Fruit fly (Drosophila melanogaster) whole organism, embryonic: ENCODE measurements around the gene CG5882.
A peak's percentile ranks its signal among the peaks of the same experiment; 100 is the strongest.

Experiments used
- ATbp ChIP-seq: fragments of 200-800 bp; sonication (Bioruptor generic); optimal IDR thresholded peaks from 2 replicates; lab custom pipeline; 2017; ENCODE audit warnings: missing biosample characterization, mild to moderate bottlenecking, missing genetic modification characterization, missing genetic modification reagents
- Aef1 ChIP-seq: fragments of 200-800 bp; sonication (Bioruptor generic); IDR thresholded peaks from 3 replicates; pipeline ENCODE4 v1.3.6; 2022; ENCODE audit warnings: missing biosample characterization, missing genetic modification characterization
- Antp ChIP-seq: fragments of 200-800 bp; sonication (Bioruptor generic); optimal IDR thresholded peaks from 3 replicates; lab custom pipeline; 2016; ENCODE audit warnings: missing biosample characterization, missing genetic modification characterization
- Bgb ChIP-seq: fragments of 200-800 bp; sonication (Bioruptor generic); IDR thresholded peaks from 2 replicates; pipeline ENCODE4 v1.3.6; 2022; ENCODE audit warnings: missing biosample characterization, missing genetic modification characterization; ENCODE audit not compliant: partially characterized antibody
- CG10321 ChIP-seq: fragments of 200-800 bp; sonication (Bioruptor generic); IDR thresholded peaks from 2 replicates; pipeline ENCODE4 v1.3.6; 2022; ENCODE audit warnings: missing biosample characterization, missing genetic modification characterization
- CG12155 ChIP-seq: fragments of 200-800 bp; sonication (Bioruptor generic); optimal IDR thresholded peaks from 3 replicates; lab custom pipeline; 2016; ENCODE audit warnings: missing biosample characterization, missing genetic modification characterization
- CG12744 ChIP-seq: fragments of 200-800 bp; sonication (Bioruptor generic); optimal IDR thresholded peaks from 2 replicates; lab custom pipeline; 2016; ENCODE audit warnings: missing biosample characterization, missing genetic modification characterization
- CG12942 ChIP-seq: fragments of 200-800 bp; sonication (Bioruptor generic); optimal IDR thresholded peaks from 3 replicates; lab custom pipeline; 2016; ENCODE audit warnings: missing biosample characterization, missing genetic modification characterization
- CG13424 ChIP-seq: fragments of 200-800 bp; sonication (Bioruptor generic); optimal IDR thresholded peaks from 2 replicates; lab custom pipeline; 2019; ENCODE audit warnings: missing biosample characterization, mild to moderate bottlenecking, missing genetic modification characterization, moderate library complexity
- CG15269 ChIP-seq: fragments of 200-800 bp; sonication (Bioruptor generic); optimal IDR thresholded peaks from 2 replicates; lab custom pipeline; 2018; ENCODE audit warnings: missing biosample characterization, mild to moderate bottlenecking, missing genetic modification characterization, moderate library complexity
- CG1602 ChIP-seq: fragments of 200-800 bp; sonication (Bioruptor generic); optimal IDR thresholded peaks from 3 replicates; lab custom pipeline; 2016; ENCODE audit warnings: missing biosample characterization, missing genetic modification characterization
- CG16813 ChIP-seq: fragments of 200-800 bp; sonication (Bioruptor generic); IDR thresholded peaks from 3 replicates; pipeline ENCODE4 v1.3.6; 2022; ENCODE audit warnings: missing biosample characterization, missing genetic modification characterization; ENCODE audit not compliant: partially characterized antibody
- CG17186 ChIP-seq: fragments of 200-800 bp; sonication (Bioruptor generic); optimal IDR thresholded peaks from 3 replicates; lab custom pipeline; 2017; ENCODE audit warnings: missing biosample characterization, missing genetic modification reagents, missing genetic modification characterization
- CG17361 ChIP-seq: fragments of 200-800 bp; sonication (Bioruptor generic); IDR thresholded peaks from 3 replicates; pipeline ENCODE4 v1.3.6; 2022; ENCODE audit warnings: missing biosample characterization, missing genetic modification characterization
- CG2202 ChIP-seq: fragments of 200-800 bp; sonication (Bioruptor generic); optimal IDR thresholded peaks from 2 replicates; lab custom pipeline; 2018; ENCODE audit warnings: missing biosample characterization, mild to moderate bottlenecking, missing genetic modification characterization
- CG2875 ChIP-seq: fragments of 200-800 bp; sonication (Bioruptor generic); optimal IDR thresholded peaks from 2 replicates; lab custom pipeline; 2017; ENCODE audit warnings: missing biosample characterization, mild to moderate bottlenecking, missing genetic modification characterization, missing genetic modification reagents
- CG30020 ChIP-seq: fragments of 200-800 bp; optimal IDR thresholded peaks from 2 replicates; lab custom pipeline; 2019; ENCODE audit warnings: missing biosample characterization, mild to moderate bottlenecking, missing genetic modification characterization, moderate library complexity
- CG33213 ChIP-seq: fragments of 200-800 bp; sonication (Bioruptor generic); optimal IDR thresholded peaks from 3 replicates; lab custom pipeline; 2016; ENCODE audit warnings: missing biosample characterization, missing genetic modification characterization
- CG4854 ChIP-seq: fragments of 200-800 bp; sonication (Bioruptor generic); optimal IDR thresholded peaks from 2 replicates; lab custom pipeline; 2016; ENCODE audit warnings: missing biosample characterization, missing genetic modification characterization, inconsistent platforms
- CG6689 ChIP-seq: fragments of 200-800 bp; sonication (Bioruptor generic); IDR thresholded peaks from 2 replicates; pipeline ENCODE4 v1.3.6; 2022; ENCODE audit warnings: missing biosample characterization, missing genetic modification characterization
- CG6765 ChIP-seq: fragments of 200-800 bp; sonication (Bioruptor generic); optimal IDR thresholded peaks from 3 replicates; lab custom pipeline; 2017; ENCODE audit warnings: missing biosample characterization, mild to moderate bottlenecking, missing genetic modification characterization
- CG7556 ChIP-seq: fragments of 200-800 bp; sonication (Bioruptor generic); optimal IDR thresholded peaks from 2 replicates; lab custom pipeline; 2017; ENCODE audit warnings: missing biosample characterization, mild to moderate bottlenecking, missing genetic modification characterization
- CG7745 ChIP-seq: fragments of 200-800 bp; sonication (Bioruptor generic); optimal IDR thresholded peaks from 2 replicates; lab custom pipeline; 2018; ENCODE audit warnings: missing biosample characterization, mild to moderate bottlenecking, missing genetic modification characterization, moderate library complexity
- CG8924 ChIP-seq: fragments of 200-800 bp; optimal IDR thresholded peaks from 3 replicates; lab custom pipeline; 2019; ENCODE audit warnings: missing biosample characterization, mild to moderate bottlenecking, missing genetic modification characterization, moderate library complexity
- CrebB ChIP-seq: fragments of 200-800 bp; sonication (Bioruptor generic); optimal IDR thresholded peaks from 3 replicates; lab custom pipeline; 2018; ENCODE audit warnings: missing biosample characterization, mild to moderate bottlenecking, missing genetic modification characterization
- Drgx ChIP-seq: fragments of 200-800 bp; sonication (Bioruptor generic); IDR thresholded peaks from 2 replicates; pipeline ENCODE4 v1.3.6; 2022; ENCODE audit warnings: missing biosample characterization, missing genetic modification characterization
- Fer1 ChIP-seq: fragments of 200-800 bp; sonication (Bioruptor generic); optimal IDR thresholded peaks from 2 replicates; lab custom pipeline; 2017; ENCODE audit warnings: missing biosample characterization, mild to moderate bottlenecking, missing genetic modification characterization
- Hr51 ChIP-seq, 2 experiments: fragments of 200-800 bp; sonication (Bioruptor generic); optimal IDR thresholded peaks; 2 replicates in 1 of 2; 3 replicates in 1 of 2; lab custom pipeline; 2016 to 2018; ENCODE audit warnings: missing biosample characterization in 2 of 2, missing genetic modification characterization in 2 of 2, mild to moderate bottlenecking in 1 of 2, moderate library complexity in 1 of 2
- Jarid2 ChIP-seq: fragments of 200-800 bp; sonication (Bioruptor generic); optimal IDR thresholded peaks from 3 replicates; lab custom pipeline; 2017; ENCODE audit warnings: mild to moderate bottlenecking, missing biosample characterization, missing genetic modification reagents, missing genetic modification characterization
- Pdp1 ChIP-seq, 2 experiments: fragments of 200-800 bp; sonication (Bioruptor generic); optimal IDR thresholded peaks; 3 replicates each; lab custom pipeline; 2016; ENCODE audit warnings: missing biosample characterization in 2 of 2, missing genetic modification characterization in 2 of 2, mild to moderate bottlenecking in 1 of 2, moderate library complexity in 1 of 2
- Sox100B ChIP-seq: fragments of 200-800 bp; sonication (Bioruptor generic); optimal IDR thresholded peaks from 3 replicates; lab custom pipeline; 2018; ENCODE audit warnings: missing biosample characterization, mild to moderate bottlenecking, missing genetic modification characterization
- Spps ChIP-seq: fragments of 200-800 bp; sonication (Bioruptor generic); optimal IDR thresholded peaks from 2 replicates; lab custom pipeline; 2018; ENCODE audit warnings: missing biosample characterization, mild to moderate bottlenecking, missing genetic modification characterization
- bab2 ChIP-seq: fragments of 200-800 bp; sonication (Bioruptor generic); optimal IDR thresholded peaks from 2 replicates; lab custom pipeline; 2016; ENCODE audit warnings: missing biosample characterization, missing genetic modification characterization
- dmrt99B ChIP-seq: fragments of 200-800 bp; sonication (Bioruptor generic); optimal IDR thresholded peaks from 2 replicates; lab custom pipeline; 2018; ENCODE audit warnings: missing biosample characterization, mild to moderate bottlenecking, missing genetic modification characterization, moderate library complexity
- dpn ChIP-seq, 2 experiments: fragments of 200-800 bp; sonication (Bioruptor generic); optimal IDR thresholded peaks; 3 replicates each; lab custom pipeline; 2016; ENCODE audit warnings: missing biosample characterization in 2 of 2, missing genetic modification characterization in 2 of 2
- ewg ChIP-seq: fragments of 200-800 bp; sonication (Bioruptor generic); optimal IDR thresholded peaks from 3 replicates; lab custom pipeline; 2017; ENCODE audit warnings: mild to moderate bottlenecking, missing biosample characterization, missing genetic modification reagents, missing genetic modification characterization
- fd64A ChIP-seq: fragments of 200-800 bp; sonication (Bioruptor generic); optimal IDR thresholded peaks from 3 replicates; lab custom pipeline; 2018; ENCODE audit warnings: missing biosample characterization, mild to moderate bottlenecking, missing genetic modification characterization
- fd96Cb ChIP-seq: fragments of 200-800 bp; sonication (Bioruptor generic); optimal IDR thresholded peaks from 2 replicates; lab custom pipeline; 2018; ENCODE audit warnings: missing biosample characterization, mild to moderate bottlenecking, missing genetic modification characterization, moderate library complexity
- gem ChIP-seq: fragments of 200-800 bp; sonication (Bioruptor generic); optimal IDR thresholded peaks from 2 replicates; lab custom pipeline; 2019; ENCODE audit warnings: missing biosample characterization, mild to moderate bottlenecking, missing genetic modification characterization, moderate library complexity
- gt ChIP-seq: fragments of 200-800 bp; sonication (Bioruptor generic); IDR thresholded peaks from 2 replicates; pipeline ENCODE4 v1.3.6; 2022; ENCODE audit warnings: missing biosample characterization, missing genetic modification characterization
- nau ChIP-seq: fragments of 200-800 bp; sonication (Bioruptor generic); optimal IDR thresholded peaks from 3 replicates; lab custom pipeline; 2017; ENCODE audit warnings: missing biosample characterization, mild to moderate bottlenecking, missing genetic modification characterization, missing genetic modification reagents
- otp ChIP-seq: fragments of 200-800 bp; sonication (Bioruptor generic); IDR thresholded peaks from 3 replicates; pipeline ENCODE4, ENCODE4 v1.3.6; 2022; ENCODE audit warnings: missing biosample characterization, missing genetic modification characterization
- phol ChIP-seq: fragments of 200-800 bp; sonication (Bioruptor generic); optimal IDR thresholded peaks from 3 replicates; lab custom pipeline; 2018; ENCODE audit warnings: missing biosample characterization, mild to moderate bottlenecking, missing genetic modification characterization, moderate library complexity
- pnt ChIP-seq: fragments of 200-800 bp; sonication (Bioruptor generic); optimal IDR thresholded peaks from 3 replicates; lab custom pipeline; 2016; ENCODE audit warnings: missing biosample characterization, missing genetic modification characterization
- salm ChIP-seq: fragments of 200-800 bp; sonication (Bioruptor generic); optimal IDR thresholded peaks from 2 replicates; lab custom pipeline; 2018; ENCODE audit warnings: missing biosample characterization, mild to moderate bottlenecking, missing genetic modification characterization
- so ChIP-seq: fragments of 200-800 bp; sonication (Bioruptor generic); IDR thresholded peaks from 3 replicates; pipeline ENCODE4 v1.3.6; 2022; ENCODE audit warnings: missing biosample characterization, missing genetic modification characterization
- sob ChIP-seq: fragments of 200-800 bp; sonication (Bioruptor generic); IDR thresholded peaks from 2 replicates; pipeline ENCODE4 v1.3.6; 2022; ENCODE audit warnings: missing biosample characterization, missing genetic modification characterization
- ttk ChIP-seq: fragments of 200-800 bp; sonication (Bioruptor generic); IDR thresholded peaks from 2 replicates; pipeline ENCODE4 v2.1.2; 2022; ENCODE audit warnings: missing biosample characterization, missing genetic modification characterization
- twi ChIP-seq: fragments of 200-800 bp; optimal IDR thresholded peaks from 2 replicates; lab custom pipeline; 2019; ENCODE audit warnings: missing biosample characterization, mild to moderate bottlenecking, missing genetic modification characterization, moderate library complexity
- zen ChIP-seq: fragments of 200-800 bp; sonication (Bioruptor generic); optimal IDR thresholded peaks from 3 replicates; lab custom pipeline; 2018; ENCODE audit warnings: missing biosample characterization, mild to moderate bottlenecking, missing genetic modification characterization, moderate library complexity

CG5882 gene

dm6 chr3R:27137914-27138323, 19.5 kb downstream of the CG5882 start (continued):
- peak; percentile 16 for TF ChIP-seq CG1602 (GFP tag; lab: Kevin White, UChicago)
- TF ChIP-seq otp (GFP tag; lab: Robert Waterston, UW) = 0 out of 3 replicates have a peak, but pooled peaks have one; percentile 50
- no peak for TF ChIP-seq pnt
- TF ChIP-seq CG12744 (GFP tag; lab: Kevin White, UChicago) = no peak
- TF ChIP-seq CG16813 (GFP tag; lab: Robert Waterston, UW) = no peak
- peak; percentile 53 for TF ChIP-seq CG17186 (GFP tag; lab: Kevin White, UChicago)
- TF ChIP-seq Bgb = no peak
- no peak for TF ChIP-seq Aef1 (GFP tag; lab: Robert Waterston, UW)
- no peak for TF ChIP-seq CG10321
- TF ChIP-seq ttk = peak; percentile 21; the same call in 1 of the 2 replicates
- no peak for TF ChIP-seq sob
- TF ChIP-seq Spps (tag; lab: Kevin White, UChicago) = no peak
- peak; percentile 22 for TF ChIP-seq ewg
- TF ChIP-seq Jarid2 (GFP tag; lab: Kevin White, UChicago) = no peak
- 0 out of 2 replicates have a peak, but pooled peaks have one; percentile 24 for TF ChIP-seq CG6689
- TF ChIP-seq fd64A = peak; percentile 71
- no peak for TF ChIP-seq Pdp1 (GFP tag; optimal IDR thresholded peaks at IDR 0.05; lab: Kevin White, UChicago)
- TF ChIP-seq CG12942 (GFP tag; lab: Kevin White, UChicago) = no peak
- no peak for TF ChIP-seq phol (tag; lab: Kevin White, UChicago)
- peak; percentile 24 for TF ChIP-seq CG8924 (tag; lab: Kevin White, UChicago)
- no peak for TF ChIP-seq CG4854
- TF ChIP-seq CG2875 (GFP tag; lab: Kevin White, UChicago) = peak; percentile 78
- TF ChIP-seq gem (tag; lab: Kevin White, UChicago) = peak; percentile 40
- no peak for TF ChIP-seq CG6765 (GFP tag; lab: Kevin White, UChicago)
- TF ChIP-seq zen (tag; lab: Kevin White, UChicago) = peak; percentile 5
- TF ChIP-seq CG12155 = no peak
- TF ChIP-seq CG15269 (tag; lab: Kevin White, UChicago) = peak; percentile 8
- TF ChIP-seq ATbp = peak; percentile 91
- TF ChIP-seq CG13424 = peak; percentile 24
- TF ChIP-seq CG30020 (tag; lab: Kevin White, UChicago) = no peak
- no peak for TF ChIP-seq gt
- TF ChIP-seq Fer1 = peak; percentile 25
- TF ChIP-seq Drgx = peak; percentile 26; the same call in 1 of the 2 replicates
- TF ChIP-seq CG7745 = no peak
- peak; percentile 16 for TF ChIP-seq bab2 (GFP tag; lab: Kevin White, UChicago)
- peak; percentile 34 for TF ChIP-seq CG2202 (tag; lab: Kevin White, UChicago)
- TF ChIP-seq nau (GFP tag; lab: Kevin White, UChicago) = peak; percentile 45
- TF ChIP-seq salm (tag; lab: Kevin White, UChicago) = peak; percentile 48
- peak; percentile 56; the same call in 2 of the 3 replicates for TF ChIP-seq CG17361 (GFP tag; lab: Robert Waterston, UW)
- peak; percentile 70 for TF ChIP-seq twi (tag; lab: Kevin White, UChicago)
- TF ChIP-seq fd96Cb (tag; lab: Kevin White, UChicago) = peak; percentile 23
- peak; percentile 62 for TF ChIP-seq Sox100B (GFP tag; lab: Kevin White, UChicago)
- TF ChIP-seq CG33213 (GFP tag; lab: Kevin White, UChicago) = no peak
- peak; percentile 50 for TF ChIP-seq CrebB (tag; lab: Kevin White, UChicago)
- TF ChIP-seq so = no peak
- TF ChIP-seq dpn (GFP tag; optimal IDR thresholded peaks at IDR 0.05; lab: Kevin White, UChicago) = peak in 1 of 2 experiments; percentile 17
- TF ChIP-seq CG7556 (GFP tag; lab: Kevin White, UChicago) = peak; percentile 41
- peak in 1 of 2 experiments; percentile 13 for TF ChIP-seq Hr51 (GFP tag; optimal IDR thresholded peaks at IDR 0.05; lab: Kevin White, UChicago)
- peak; percentile 54 for TF ChIP-seq dmrt99B (tag; lab: Kevin White, UChicago)
- peak; percentile 3 for TF ChIP-seq Antp (GFP tag; lab: Kevin White, UChicago)
